Fruit fly (Drosophila melanogaster) S2 (cell line): ENCODE results near the gene Galk.

ENCODE experiments used
- CG8478 ChIP-seq: fragments of >200 bp; optimal IDR thresholded peaks from 2 replicates; lab custom pipeline; 2018
- CTCF ChIP-seq, 2 experiments: fragments of >200 bp; optimal IDR thresholded peaks; 2 replicates each; lab custom pipeline; 2018

dm6 chr3L:8953962-8954647 is 31.8 kb downstream of the Galk start, which contains the start of the genes CG43783 and orb2:
- TF ChIP-seq CTCF (optimal IDR thresholded peaks at IDR 0.05; lab: Kevin White, UChicago): no peak
- TF ChIP-seq CG8478: no peak
